Fruit fly (Drosophila melanogaster) S2 (cell line): ENCODE results near the gene rudhira.

Experiments used
- CG8478 ChIP-seq: fragments of >200 bp; optimal IDR thresholded peaks from 2 replicates; lab custom pipeline; 2018
- CTCF ChIP-seq, 2 experiments: fragments of >200 bp; optimal IDR thresholded peaks; 2 replicates each; lab custom pipeline; 2018

Gene rudhira

dm6 chrX:11837926-11838325 lies 21.2 kb downstream of the rudhira start, which contains the start of gene CG15741:
CG15741 (minus strand) TSS chrX:11838026.
- no peak for TF ChIP-seq CG8478 (lab: Kevin White, UChicago)
- no peak for TF ChIP-seq CTCF (optimal IDR thresholded peaks at IDR 0.05; lab: Kevin White, UChicago)

DNA sequence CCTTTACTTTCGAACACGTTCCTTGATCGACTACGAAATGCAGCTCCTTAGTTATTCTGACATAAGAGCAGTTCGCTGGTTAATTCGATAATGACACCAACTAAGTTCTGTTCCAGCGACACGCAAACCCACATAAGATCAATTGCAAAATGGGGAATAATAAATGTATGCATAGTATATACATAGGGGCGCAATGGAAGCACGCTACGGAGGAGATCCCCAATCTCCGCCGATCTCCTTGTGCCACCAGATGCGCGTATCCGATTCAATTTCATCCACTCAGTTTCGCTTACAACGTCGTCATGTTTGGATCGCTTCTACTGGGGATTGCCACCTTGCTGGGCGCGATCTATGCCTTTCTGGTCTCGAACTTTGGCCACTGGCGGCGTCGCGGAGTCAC lies 22.6 kb downstream of the rudhira start, which contains the start of gene Cyp28c1:
Gene Cyp28c1 (plus strand): TSS at position 301 of the 400 bp plus-strand sequence.
- TF ChIP-seq CTCF (optimal IDR thresholded peaks at IDR 0.05; lab: Kevin White, UChicago) (no peak), CG8478 (lab: Kevin White, UChicago) (no peak)

DNA sequence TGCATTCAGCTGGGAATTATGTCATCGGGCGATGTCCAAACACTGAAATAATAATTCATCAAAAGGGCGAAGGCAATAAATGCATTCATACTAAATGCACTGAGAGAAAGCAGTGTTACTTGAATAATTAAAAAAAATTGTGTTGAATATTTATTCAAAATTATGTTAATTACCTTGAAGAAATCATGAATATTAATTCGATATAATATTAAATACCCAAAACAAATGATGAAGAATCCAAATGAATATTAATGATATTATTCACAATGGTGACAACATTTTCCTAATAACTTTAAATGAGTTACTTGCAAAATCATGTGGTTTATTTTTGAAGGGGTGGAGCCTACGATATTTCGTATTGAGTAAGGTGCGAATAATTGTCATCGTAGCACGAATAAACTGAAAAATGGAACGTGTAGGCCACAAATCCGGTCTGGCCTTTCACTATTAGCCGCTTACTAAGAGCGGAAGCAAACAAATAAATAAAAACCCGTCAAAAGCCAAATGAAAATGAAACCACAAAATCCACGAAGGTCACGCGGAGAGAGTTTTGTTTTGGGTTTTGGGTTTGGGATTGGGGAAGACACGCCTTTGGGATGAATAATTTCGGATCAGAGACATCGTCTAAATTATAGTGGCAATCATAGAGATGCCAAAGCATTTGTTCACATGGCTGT lies 25.1 kb downstream of the rudhira start:
- no peak for TF ChIP-seq CTCF (optimal IDR thresholded peaks at IDR 0.05; lab: Kevin White, UChicago)
- no peak for TF ChIP-seq CG8478 (lab: Kevin White, UChicago)

DNA sequence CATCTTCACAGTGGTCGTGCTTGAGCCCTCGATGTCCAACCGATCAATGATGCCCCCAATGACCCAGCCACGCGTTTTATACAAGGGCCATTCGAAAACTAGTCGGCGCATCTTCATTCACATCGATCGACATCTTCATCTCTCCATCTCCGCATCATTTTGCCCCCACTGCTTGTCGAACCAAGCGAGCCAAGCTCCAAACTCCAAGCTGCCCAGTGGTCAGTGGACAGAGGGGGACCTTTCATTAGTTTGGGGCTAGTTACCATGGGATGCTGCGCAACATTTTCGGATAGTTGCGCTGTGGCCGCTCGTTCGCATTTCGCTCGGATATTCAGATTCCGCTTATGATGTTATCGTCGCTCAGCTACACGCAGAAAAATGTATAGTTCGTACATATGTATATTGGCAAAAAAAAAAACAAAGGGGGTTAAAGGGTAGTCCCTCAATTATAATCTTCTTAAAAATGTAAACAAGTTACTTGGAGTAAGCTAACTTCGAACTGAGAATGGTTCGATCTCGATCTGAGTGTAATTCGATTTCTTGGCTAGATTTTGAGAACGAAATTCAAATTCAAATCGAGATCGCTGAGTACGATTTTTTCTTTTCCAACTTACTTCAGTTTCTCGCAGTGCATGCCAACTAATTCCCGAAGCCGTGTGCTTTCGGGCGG lies 29.5 kb downstream of the rudhira start, which contains the start of gene CG15740:
Gene CG15740 (minus strand): TSS at position 51 of the 670 bp plus-strand sequence.
- TF ChIP-seq CTCF (optimal IDR thresholded peaks at IDR 0.05; lab: Kevin White, UChicago): no peak
- TF ChIP-seq CG8478 (lab: Kevin White, UChicago): no peak

DNA sequence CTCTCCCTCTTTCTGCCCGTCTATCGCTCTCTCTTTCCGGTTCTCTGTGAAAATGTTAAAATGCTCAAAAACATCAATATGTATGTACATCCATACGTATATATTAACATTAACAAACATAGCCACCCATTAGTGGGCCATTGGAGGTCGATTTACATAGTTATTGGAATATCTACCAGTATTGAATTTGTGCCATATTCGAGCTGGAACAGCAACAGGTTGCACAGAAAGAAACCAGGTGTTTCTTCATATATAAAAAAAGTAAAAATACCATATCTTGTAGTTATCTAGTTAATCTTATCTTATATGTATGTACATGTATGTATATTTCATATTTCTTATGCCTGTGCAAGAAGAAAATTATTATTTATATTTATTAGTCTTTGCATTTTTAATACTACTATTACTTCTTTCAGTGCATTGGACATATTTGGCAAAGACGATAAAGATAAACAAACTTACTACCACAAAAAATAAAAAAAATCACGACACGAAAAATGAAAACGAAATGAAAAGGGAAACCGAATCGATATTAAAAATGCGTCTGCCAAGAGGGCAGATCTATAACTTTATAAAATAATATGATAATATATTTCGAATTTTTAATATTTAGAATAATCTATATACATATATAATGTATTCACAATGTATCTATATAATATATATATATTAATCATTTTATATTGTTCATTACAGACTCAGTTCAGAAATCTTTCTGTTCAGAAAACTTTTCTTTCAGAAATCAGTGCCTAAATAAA lies 32.0 kb downstream of the rudhira start:
- no peak for TF ChIP-seq CTCF (optimal IDR thresholded peaks at IDR 0.05; lab: Kevin White, UChicago)
- TF ChIP-seq CG8478 (lab: Kevin White, UChicago): no peak

DNA sequence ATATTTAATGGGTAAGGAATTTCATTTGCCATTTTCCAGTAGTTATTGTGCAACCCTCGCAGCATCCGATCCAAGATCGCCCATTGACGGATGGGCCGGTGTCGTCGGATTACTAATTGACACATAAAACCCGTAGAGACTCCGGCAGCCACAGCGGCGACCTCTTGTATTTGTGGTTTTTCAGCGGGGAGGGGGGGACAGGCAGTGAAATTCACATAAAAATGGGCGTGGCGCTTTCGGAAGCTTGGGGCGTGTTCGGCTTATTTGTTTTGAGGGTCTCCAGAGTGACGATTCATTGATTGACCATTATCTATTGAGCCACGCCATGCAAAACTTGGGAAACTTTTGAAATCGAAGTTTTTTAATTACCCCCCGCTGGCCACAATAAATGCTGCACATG lies 32.6 kb downstream of the rudhira start:
- TF ChIP-seq CG8478 (lab: Kevin White, UChicago): no peak
- TF ChIP-seq CTCF (optimal IDR thresholded peaks at IDR 0.05; lab: Kevin White, UChicago): no peak

DNA sequence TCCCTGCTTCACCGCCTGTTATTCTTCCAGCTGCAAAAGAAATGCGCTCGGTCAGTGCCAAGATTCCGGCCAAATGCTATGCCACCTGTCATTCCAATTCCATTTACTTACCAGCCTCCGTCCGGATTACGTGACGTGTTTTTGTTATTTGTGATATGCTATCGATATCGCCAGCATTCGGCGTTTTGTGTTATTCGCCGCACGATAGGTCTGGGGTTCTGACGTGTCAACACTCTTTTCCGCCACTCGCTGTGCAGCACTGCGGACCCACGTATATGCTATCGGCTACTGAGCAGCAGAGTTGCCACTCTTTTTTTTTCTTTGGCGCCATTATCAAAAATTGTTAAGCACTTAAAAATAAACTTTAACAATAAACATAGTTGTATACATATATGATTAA lies 35.6 kb downstream of the rudhira start, which contains the start of gene p24-1:
Gene p24-1 (minus strand): TSS at position 221 of the 400 bp plus-strand sequence.
- peak; percentile 32 to 39 for TF ChIP-seq CTCF (optimal IDR thresholded peaks at IDR 0.05; lab: Kevin White, UChicago)
- no peak for TF ChIP-seq CG8478 (lab: Kevin White, UChicago)

DNA sequence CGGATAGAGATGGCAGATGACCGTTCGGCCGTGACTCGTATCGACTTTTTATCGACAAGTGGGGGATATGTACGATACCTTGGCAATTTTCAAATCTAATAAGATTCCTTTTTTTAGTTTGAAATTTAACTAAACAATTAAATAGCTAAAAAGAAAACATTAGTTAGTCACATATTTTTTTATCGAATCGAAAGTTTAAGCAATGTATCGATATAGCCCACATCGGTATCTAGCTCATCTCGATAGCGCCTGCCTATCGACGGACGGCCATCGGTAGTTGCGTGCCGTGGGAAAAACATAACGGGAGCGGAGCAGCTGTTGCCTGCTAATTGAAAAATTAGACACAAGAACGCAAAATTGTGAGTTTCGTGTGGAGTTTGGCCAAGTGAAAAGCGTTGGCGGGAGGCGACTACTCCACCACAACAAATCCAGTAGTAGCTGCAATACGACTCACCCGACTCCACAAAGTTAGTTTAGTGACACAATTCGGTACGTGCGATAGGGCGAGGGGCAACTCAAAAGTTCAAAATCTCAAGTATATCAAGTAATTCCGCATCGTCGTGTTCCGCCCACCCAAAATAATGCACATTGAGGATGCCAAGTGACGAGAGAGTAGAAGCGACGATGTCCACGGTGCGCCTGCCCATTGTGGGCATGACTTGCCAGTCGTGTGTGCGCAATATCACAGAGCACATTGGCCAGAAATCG lies 38.2 kb downstream of the rudhira start, which contains the start of the genes CG10347 and ATP7:
Gene CG10347 (minus strand): TSS at position 174 of the 708 bp plus-strand sequence.
Gene ATP7 (plus strand): TSS at position 265 of the 708 bp plus-strand sequence.
- TF ChIP-seq CG8478 (lab: Kevin White, UChicago) (no peak), CTCF (optimal IDR thresholded peaks at IDR 0.05; lab: Kevin White, UChicago) (no peak)

DNA sequence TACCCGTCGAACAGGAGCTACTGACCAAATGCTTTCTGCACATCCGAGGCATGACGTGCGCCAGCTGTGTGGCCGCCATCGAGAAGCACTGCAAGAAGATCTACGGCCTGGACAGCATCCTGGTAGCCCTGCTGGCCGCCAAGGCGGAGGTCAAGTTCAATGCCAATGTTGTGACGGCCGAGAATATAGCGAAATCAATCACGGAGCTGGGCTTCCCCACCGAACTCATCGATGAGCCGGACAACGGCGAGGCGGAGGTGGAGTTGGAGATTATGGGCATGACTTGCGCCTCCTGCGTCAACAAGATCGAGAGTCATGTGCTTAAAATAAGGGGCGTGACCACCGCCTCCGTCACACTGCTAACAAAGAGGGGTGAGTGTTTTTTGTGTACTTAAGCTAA lies 39.3 kb downstream of the rudhira start:
- TF ChIP-seq CG8478 (lab: Kevin White, UChicago) (no peak), CTCF (optimal IDR thresholded peaks at IDR 0.05; lab: Kevin White, UChicago) (no peak)

DNA sequence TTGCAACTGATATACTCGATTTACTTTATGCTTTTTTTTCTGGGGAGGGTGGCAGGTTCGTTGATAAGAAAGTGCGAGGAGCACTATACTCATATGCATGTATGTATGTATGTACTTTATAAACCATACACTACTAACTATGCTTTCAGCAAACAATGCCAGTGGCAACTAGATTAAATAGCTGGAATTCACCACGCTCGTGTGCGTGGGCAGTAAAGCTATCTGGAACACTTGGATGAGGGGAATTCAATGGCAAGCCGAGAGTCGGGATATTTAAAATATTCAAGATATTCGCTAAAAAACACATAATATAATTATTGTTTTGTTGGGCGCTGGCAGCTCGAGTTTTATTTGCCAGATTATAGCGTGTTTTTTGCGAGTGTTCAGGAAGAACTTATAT lies 40.2 kb downstream of the rudhira start:
- TF ChIP-seq CTCF (optimal IDR thresholded peaks at IDR 0.05; lab: Kevin White, UChicago) (no peak), CG8478 (lab: Kevin White, UChicago) (no peak)

DNA sequence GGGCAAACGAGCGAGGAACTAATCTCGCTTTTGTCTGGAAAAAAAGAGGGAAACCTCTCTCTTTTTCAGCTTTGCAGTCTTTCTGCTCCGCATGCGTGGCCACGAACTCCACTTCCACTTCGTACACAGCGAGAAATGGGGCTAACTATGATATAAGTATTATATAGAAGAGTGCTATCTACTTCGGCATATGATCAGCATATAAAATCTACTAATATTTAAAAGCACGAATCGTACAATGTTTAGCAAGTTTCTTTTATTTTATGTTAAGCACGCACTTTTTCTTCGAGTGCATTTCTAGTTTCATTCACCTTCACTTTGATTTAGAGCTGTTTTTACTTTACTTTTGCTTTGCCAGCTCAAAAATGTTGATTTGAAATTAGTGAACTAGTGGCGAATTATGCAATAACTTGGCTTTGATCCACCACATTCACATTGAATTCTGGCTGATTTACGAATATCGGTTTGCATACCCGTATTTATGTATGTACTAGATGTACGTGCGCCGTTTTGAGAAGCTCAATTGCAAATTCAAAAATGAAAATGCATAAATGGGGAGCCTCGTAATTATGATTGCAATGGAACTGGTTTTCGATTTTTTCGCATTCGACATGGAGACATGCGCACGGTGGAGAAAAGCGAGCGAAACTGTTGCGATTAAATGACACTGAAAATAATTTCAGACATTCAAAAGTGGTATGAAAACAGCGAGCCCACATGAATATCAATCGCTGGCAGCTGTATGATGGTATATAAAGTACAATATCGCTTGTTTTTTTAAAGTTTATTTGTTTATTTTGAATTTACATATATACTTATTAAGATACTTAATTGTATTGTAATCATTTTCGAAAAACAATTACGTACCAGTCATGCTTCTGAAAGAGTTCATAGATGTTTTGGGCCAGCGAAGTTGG lies 41.1 kb downstream of the rudhira start:
- no peak for TF ChIP-seq CTCF (optimal IDR thresholded peaks at IDR 0.05; lab: Kevin White, UChicago)
- no peak for TF ChIP-seq CG8478 (lab: Kevin White, UChicago)

DNA sequence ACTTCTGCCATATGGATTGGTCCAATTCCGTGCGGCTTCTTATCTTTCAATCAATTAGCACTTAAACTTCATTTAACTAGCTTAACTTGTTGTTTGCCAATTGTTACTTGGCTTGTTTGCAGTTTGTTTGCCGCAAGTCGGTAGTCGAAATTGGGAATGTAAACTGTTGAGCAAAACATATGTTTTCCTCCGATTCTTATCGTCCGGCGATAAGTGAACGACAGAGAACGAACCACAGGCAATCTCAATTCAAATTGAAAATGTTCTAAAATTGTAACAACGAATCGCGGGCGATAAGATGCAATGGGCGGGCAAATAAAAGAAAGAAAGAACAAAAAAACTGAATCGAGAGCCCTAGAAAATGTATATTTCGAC lies 41.7 kb downstream of the rudhira start:
- no peak for TF ChIP-seq CTCF (optimal IDR thresholded peaks at IDR 0.05; lab: Kevin White, UChicago)
- TF ChIP-seq CG8478 (lab: Kevin White, UChicago): no peak

DNA sequence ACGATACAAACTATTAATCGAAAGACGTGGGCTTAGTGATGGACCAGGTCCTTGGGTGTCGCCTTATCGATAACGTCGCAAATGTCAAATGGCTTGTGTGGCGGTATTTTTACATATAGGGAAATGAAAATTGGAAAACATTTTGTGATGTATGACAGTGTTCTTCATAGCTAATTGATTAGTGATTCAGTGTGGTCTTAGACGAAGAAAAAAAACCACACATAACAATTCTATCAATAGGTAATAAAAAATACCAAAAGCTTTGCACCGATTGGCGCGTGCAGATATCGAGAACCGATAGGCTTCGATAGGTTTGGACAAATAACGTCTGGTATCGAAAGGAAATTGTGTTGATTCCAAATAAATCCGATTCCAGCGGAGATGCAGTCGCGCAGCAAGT lies 52.2 kb downstream of the rudhira start, which contains the start of the genes Nrd1 and CG1847:
Gene Nrd1 (minus strand): TSS at position 28 of the 400 bp plus-strand sequence.
Gene CG1847 (plus strand): TSS at position 305 of the 400 bp plus-strand sequence.
- TF ChIP-seq CG8478 (lab: Kevin White, UChicago) (no peak), CTCF (optimal IDR thresholded peaks at IDR 0.05; lab: Kevin White, UChicago) (no peak)
